Worm (Caenorhabditis elegans) whole organism, midembryonic: ENCODE measurements around the gene sqv-7.

Experiments used
- T22C8.4 ChIP-seq: fragments of 200-800 bp; sonication (Bioruptor generic); IDR thresholded peaks from 2 replicates; pipeline ENCODE4 v1.3.6; 2022; ENCODE audit warnings: missing genetic modification characterization, missing compliant biosample characterization
- cog-1 ChIP-seq: sonication (generic microtip); optimal IDR thresholded peaks from 2 replicates; lab custom pipeline; 2016; ENCODE audit warnings: missing genetic modification characterization, missing compliant biosample characterization
- flt-1 ChIP-seq: fragments of 200-800 bp; sonication (Bioruptor generic); IDR thresholded peaks from 2 replicates; pipeline ENCODE4 v1.3.6; 2022; ENCODE audit warnings: missing genetic modification characterization, missing compliant biosample characterization
- klf-2 ChIP-seq: fragments of 200-800 bp; sonication (Bioruptor generic); conservative IDR thresholded peaks from 2 replicates; pipeline ENCODE4 v1.3.6; 2022; ENCODE audit warnings: missing genetic modification reagents, missing genetic modification characterization, missing compliant biosample characterization
- med-1 ChIP-seq: sonication (generic microtip); optimal IDR thresholded peaks from 2 replicates; lab custom pipeline; 2017; ENCODE audit warnings: missing genetic modification characterization, mild to moderate bottlenecking, missing compliant biosample characterization, antibody characterized with exemption, missing genetic modification reagents; ENCODE audit not compliant: insufficient read depth
- ref-1 ChIP-seq: fragments of 200-800 bp; sonication (Bioruptor generic); conservative IDR thresholded peaks from 2 replicates; pipeline ENCODE4 v1.3.6; 2022; ENCODE audit warnings: missing genetic modification reagents, missing genetic modification characterization, missing compliant biosample characterization
- tab-1 ChIP-seq: fragments of 200-800 bp; sonication (Bioruptor generic); IDR thresholded peaks from 2 replicates; pipeline ENCODE4 v1.3.6; 2022; ENCODE audit warnings: missing genetic modification characterization, missing compliant biosample characterization
- ztf-23 ChIP-seq: fragments of 200-800 bp; sonication (Bioruptor generic); IDR thresholded peaks from 2 replicates; pipeline ENCODE4 v1.3.6; 2022; ENCODE audit warnings: missing genetic modification reagents, missing genetic modification characterization, missing compliant biosample characterization
- ztf-29 ChIP-seq: fragments of 200-800 bp; sonication (Bioruptor generic); IDR thresholded peaks from 2 replicates; pipeline ENCODE4 v1.3.6; 2022; ENCODE audit warnings: missing genetic modification reagents, missing genetic modification characterization, missing compliant biosample characterization

The sqv-7 gene

DNA sequence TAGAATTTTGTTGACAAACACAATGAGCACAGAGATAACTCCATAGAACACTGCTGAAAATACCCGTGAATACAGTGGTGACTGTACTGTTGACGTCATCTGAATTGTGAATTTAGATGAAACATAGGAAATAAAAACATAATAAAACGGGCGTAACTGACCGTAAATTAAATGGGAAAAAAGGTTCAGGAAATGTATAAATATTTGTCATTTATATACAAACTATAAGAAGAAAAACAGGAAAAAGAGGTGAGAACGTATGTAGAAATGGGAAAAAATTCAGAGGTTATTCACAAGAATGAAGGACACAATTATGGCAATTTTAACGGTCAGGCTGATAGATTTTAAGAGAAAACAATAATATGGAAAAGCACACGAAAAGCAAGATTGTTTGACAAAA is at the start of gene sqv-7:
Gene sqv-7 (minus strand): TSS at position 101 of the 400 bp plus-strand sequence.
- TF ChIP-seq flt-1 (no peak), tab-1 (GFP tag; lab: Robert Waterston, UW) (no peak), T22C8.4 (GFP tag; lab: Robert Waterston, UW) (no peak), ztf-29 (GFP tag; lab: Robert Waterston, UW) (no peak), ref-1 (GFP tag; lab: Robert Waterston, UW) (no peak), cog-1 (tag; lab: Kevin White, UChicago) (no peak), ztf-23 (GFP tag; lab: Robert Waterston, UW) (no peak), klf-2 (GFP tag; lab: Robert Waterston, UW) (no peak), med-1 (GFP tag; lab: Kevin White, UChicago) (no peak)

ce11 chrII:7061730-7062129 is 49.2 kb upstream of the sqv-7 start, which contains the start of gene acs-6:
Gene acs-6 (plus strand): TSS chrII:7062030.
- TF ChIP-seq cog-1 (tag; lab: Kevin White, UChicago) (no peak), ref-1 (GFP tag; lab: Robert Waterston, UW) (no peak), tab-1 (GFP tag; lab: Robert Waterston, UW) (no peak), ztf-29 (GFP tag; lab: Robert Waterston, UW) (no peak), T22C8.4 (GFP tag; lab: Robert Waterston, UW) (no peak), ztf-23 (GFP tag; lab: Robert Waterston, UW) (no peak), med-1 (GFP tag; lab: Kevin White, UChicago) (no peak), flt-1 (no peak), klf-2 (GFP tag; lab: Robert Waterston, UW) (no peak)

ce11 chrII:7060791-7061190 is 48.3 kb upstream of the sqv-7 start:
- TF ChIP-seq klf-2 (GFP tag; lab: Robert Waterston, UW) = no peak

DNA sequence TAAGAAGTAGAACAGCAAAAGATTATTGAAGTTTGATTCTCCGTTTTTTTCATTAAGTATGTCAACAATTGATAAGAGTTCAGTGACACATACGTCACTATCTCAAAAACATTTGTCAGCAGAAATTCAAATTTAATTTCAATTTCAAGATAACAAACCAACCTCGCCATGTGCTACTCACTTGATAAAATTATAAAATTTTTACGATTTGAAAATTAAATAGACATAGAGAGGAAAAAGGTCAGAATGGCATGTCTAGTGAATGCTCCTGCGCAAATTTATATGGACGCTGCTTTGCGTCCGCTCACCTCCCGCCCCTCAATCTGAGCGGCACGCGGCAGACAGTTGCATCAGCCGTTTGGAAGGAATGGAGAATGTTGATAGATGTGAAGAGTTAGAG is 47.7 kb upstream of the sqv-7 start:
- TF ChIP-seq ref-1 (GFP tag; lab: Robert Waterston, UW) (no peak), tab-1 (GFP tag; lab: Robert Waterston, UW) (no peak), klf-2 (GFP tag; lab: Robert Waterston, UW) (no peak), T22C8.4 (GFP tag; lab: Robert Waterston, UW) (no peak), ztf-29 (GFP tag; lab: Robert Waterston, UW) (no peak), ztf-23 (GFP tag; lab: Robert Waterston, UW) (no peak), med-1 (GFP tag; lab: Kevin White, UChicago) (no peak), flt-1 (no peak), cog-1 (tag; lab: Kevin White, UChicago) (no peak)

DNA sequence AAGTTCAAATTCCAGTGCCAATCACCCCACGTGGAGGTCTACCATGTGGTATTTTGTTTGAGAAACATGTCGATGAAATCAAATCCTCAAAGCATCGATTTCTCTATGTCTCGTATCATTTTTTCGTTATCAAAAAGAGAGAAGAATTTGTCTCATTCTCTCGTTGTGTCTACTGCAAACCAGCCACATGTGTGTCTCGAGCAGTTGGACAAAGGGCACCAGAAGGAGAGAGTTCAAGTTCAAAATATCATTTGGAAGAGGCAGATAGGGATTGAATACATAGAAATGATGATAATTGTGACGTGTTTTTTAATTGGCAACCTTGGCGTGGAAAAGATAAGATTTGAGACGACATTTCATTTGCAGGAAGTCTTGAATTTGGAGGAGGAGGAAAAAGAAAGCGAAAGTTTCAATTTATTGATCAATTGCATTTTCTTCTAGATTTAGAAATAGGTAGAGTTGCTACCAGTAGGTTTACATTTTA is 46.8 kb upstream of the sqv-7 start:
- no peak for TF ChIP-seq ztf-29 (GFP tag; lab: Robert Waterston, UW)
- no peak for TF ChIP-seq klf-2 (GFP tag; lab: Robert Waterston, UW)
- no peak for TF ChIP-seq T22C8.4 (GFP tag; lab: Robert Waterston, UW)
- no peak for TF ChIP-seq flt-1
- TF ChIP-seq cog-1 (tag; lab: Kevin White, UChicago) = no peak

ce11 chrII:7057860-7058259 is 45.4 kb upstream of the sqv-7 start, which contains the start of gene cth-2:
Gene cth-2 (minus strand): TSS chrII:7057960.
- TF ChIP-seq ztf-23 (GFP tag; lab: Robert Waterston, UW) = no peak
- no peak for TF ChIP-seq T22C8.4 (GFP tag; lab: Robert Waterston, UW)
- no peak for TF ChIP-seq flt-1
- TF ChIP-seq med-1 (GFP tag; lab: Kevin White, UChicago) = no peak

ce11 chrII:7056328-7056727 is 43.8 kb upstream of the sqv-7 start:
- no peak for TF ChIP-seq ztf-23 (GFP tag; lab: Robert Waterston, UW)
- no peak for TF ChIP-seq flt-1
- TF ChIP-seq med-1 (GFP tag; lab: Kevin White, UChicago) = no peak
- TF ChIP-seq ztf-29 (GFP tag; lab: Robert Waterston, UW) = no peak
- TF ChIP-seq klf-2 (GFP tag; lab: Robert Waterston, UW) = no peak
- TF ChIP-seq T22C8.4 (GFP tag; lab: Robert Waterston, UW) = no peak
- no peak for TF ChIP-seq ref-1 (GFP tag; lab: Robert Waterston, UW)

DNA sequence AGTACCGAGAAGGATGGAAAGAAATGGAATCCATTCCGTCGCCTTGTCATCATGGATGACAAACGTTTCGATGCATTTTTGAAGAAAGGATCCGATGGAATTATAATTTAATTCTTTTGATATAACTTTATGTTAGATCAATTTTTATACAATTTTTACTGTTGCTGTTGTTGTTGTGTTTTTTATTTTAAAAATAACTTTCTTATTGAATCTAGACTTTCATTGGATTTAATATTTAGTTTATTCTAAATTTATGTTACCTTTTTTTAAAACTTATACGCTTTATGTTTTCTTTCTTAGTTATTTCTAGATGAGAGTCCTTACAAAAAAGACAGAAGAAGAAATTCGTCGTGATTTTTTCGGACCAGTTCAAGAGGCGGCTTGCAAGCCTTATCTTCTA is 42.5 kb upstream of the sqv-7 start, which contains the start of gene ZK1127.3:
Gene ZK1127.3 (plus strand): TSS at position 301 of the 400 bp plus-strand sequence.
- TF ChIP-seq T22C8.4 (GFP tag; lab: Robert Waterston, UW) (no peak), ztf-23 (GFP tag; lab: Robert Waterston, UW) (no peak), med-1 (GFP tag; lab: Kevin White, UChicago) (no peak), tab-1 (GFP tag; lab: Robert Waterston, UW) (no peak), ref-1 (GFP tag; lab: Robert Waterston, UW) (no peak), klf-2 (GFP tag; lab: Robert Waterston, UW) (no peak), ztf-29 (GFP tag; lab: Robert Waterston, UW) (no peak), flt-1 (no peak), cog-1 (tag; lab: Kevin White, UChicago) (no peak)

ce11 chrII:7053649-7054048 is 41.2 kb upstream of the sqv-7 start, which contains the start of gene ZK1127.4:
Gene ZK1127.4 (plus strand): TSS chrII:7053949.
- TF ChIP-seq klf-2 (GFP tag; lab: Robert Waterston, UW) (no peak), cog-1 (tag; lab: Kevin White, UChicago) (no peak), ztf-29 (GFP tag; lab: Robert Waterston, UW) (no peak), ref-1 (GFP tag; lab: Robert Waterston, UW) (no peak), tab-1 (GFP tag; lab: Robert Waterston, UW) (no peak), T22C8.4 (GFP tag; lab: Robert Waterston, UW) (no peak), ztf-23 (GFP tag; lab: Robert Waterston, UW) (no peak), med-1 (GFP tag; lab: Kevin White, UChicago) (no peak), flt-1 (no peak)
